Fruit fly (Drosophila melanogaster) whole organism, wandering third instar larva: Measurements from ENCODE around the gene CG33645.

Source experiments
- GATAd ChIP-seq: sonication (Bioruptor generic); optimal IDR thresholded peaks from 2 replicates; lab custom pipeline; 2016; ENCODE audit warnings: missing biosample characterization, missing genetic modification characterization
- N ChIP-seq: fragments of >200 bp; optimal IDR thresholded peaks from 2 replicates; lab custom pipeline; 2018; ENCODE audit warnings: missing biosample characterization, missing external identifiers, missing genetic modification characterization
- dl ChIP-seq, 2 experiments: fragments of 175-275, 200-275 bp in 1 of 2; fragments of 200-275 bp in 1 of 2; sonication (Bioruptor generic); optimal IDR thresholded peaks; lab custom pipeline; 2018; ENCODE audit warnings: mild to moderate bottlenecking in 2 of 2, missing biosample characterization in 2 of 2, missing genetic modification characterization in 2 of 2, moderate library complexity in 2 of 2; ENCODE audit not compliant: partially characterized antibody in 2 of 2, insufficient read depth in 1 of 2
- dmrt93B ChIP-seq: fragments of 200-800 bp; sonication (Bioruptor generic); optimal IDR thresholded peaks from 2 replicates; lab custom pipeline; 2018; ENCODE audit warnings: missing biosample characterization, mild to moderate bottlenecking, missing genetic modification characterization
- h ChIP-seq: fragments of 200-800 bp; sonication (Bioruptor generic); optimal IDR thresholded peaks from 3 replicates; lab custom pipeline; 2016; ENCODE audit warnings: missing biosample characterization, mild to moderate bottlenecking, missing genetic modification characterization
- tai ChIP-seq: sonication (Bioruptor generic); optimal IDR thresholded peaks from 2 replicates; lab custom pipeline; 2016; ENCODE audit warnings: missing biosample characterization, missing genetic modification characterization

DNA sequence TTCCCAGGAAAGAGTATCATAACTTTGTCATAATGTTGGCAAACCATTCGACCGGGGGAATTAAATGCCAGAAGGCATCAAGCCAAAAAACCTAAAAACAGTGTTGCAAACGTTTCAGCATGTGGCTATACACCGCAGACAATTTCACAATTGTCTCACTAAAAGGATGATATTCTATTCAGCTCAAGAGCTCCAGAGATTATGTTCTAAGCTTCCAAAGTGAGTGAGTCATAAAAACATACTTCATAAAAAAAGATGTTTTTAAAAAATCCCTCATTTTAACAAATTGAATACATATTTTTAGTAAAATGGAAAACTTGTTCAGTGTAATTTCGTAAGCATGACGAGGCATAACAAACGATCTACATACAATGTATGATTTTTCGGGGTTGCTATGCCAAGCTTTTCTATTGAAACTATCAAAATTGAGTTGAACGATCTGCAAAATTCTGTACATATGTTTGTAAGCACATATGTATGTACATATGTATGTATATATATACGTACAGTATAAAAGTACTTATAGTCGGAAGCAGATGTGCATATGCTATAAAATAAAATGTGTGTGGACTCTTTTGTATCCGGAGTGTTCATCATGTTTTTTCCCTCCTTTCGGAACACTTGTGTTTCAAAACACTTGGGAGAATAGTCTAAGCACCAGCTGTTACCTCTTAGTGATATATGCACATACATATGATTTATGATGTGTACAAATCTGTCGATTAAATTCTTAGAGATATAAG lies 17.5 kb upstream of the CG33645 start:
- TF ChIP-seq h: no peak
- TF ChIP-seq N (GFP tag; lab: Kevin White, UChicago): no peak
- TF ChIP-seq dl (GFP tag; optimal IDR thresholded peaks at IDR 0.05; lab: Kevin White, UChicago; ENCODE audit: insufficient read depth in 1 of 2, partially characterized antibody in 2 of 2): no peak
- TF ChIP-seq dmrt93B (GFP tag; lab: Kevin White, UChicago): no peak
- TF ChIP-seq GATAd: no peak
- no peak for TF ChIP-seq tai (GFP tag; lab: Kevin White, UChicago)
